Worm (Caenorhabditis elegans) whole organism, L1 larva: Measurements from ENCODE around the gene C54F6.17.
A peak's percentile ranks its signal among the peaks of the same experiment; 100 is the strongest.

Source experiments
- blmp-1 ChIP-seq: fragments of 150-350 bp; optimal IDR thresholded peaks from 2 replicates; lab custom pipeline; 2014; ENCODE audit warnings: missing biosample characterization, missing genetic modification characterization
- ceh-82 ChIP-seq, 3 experiments: fragments of 150-350 bp in 1 of 3; sonication (generic microtip) in 2 of 3; optimal IDR thresholded peaks; 2 replicates each; lab custom pipeline; 2014 to 2017; ENCODE audit warnings: missing biosample characterization in 3 of 3, missing genetic modification characterization in 3 of 3
- ceh-88 ChIP-seq: fragments of 200-800 bp; sonication (Bioruptor generic); IDR thresholded peaks from 2 replicates; pipeline ENCODE4 v1.3.6; 2022; ENCODE audit warnings: missing genetic modification characterization, missing compliant biosample characterization
- ces-1 ChIP-seq: fragments of 150-350 bp; optimal IDR thresholded peaks from 2 replicates; lab custom pipeline; 2014; ENCODE audit warnings: missing biosample characterization, missing genetic modification reagents, missing genetic modification characterization
- dpl-1 ChIP-seq, 3 experiments: fragments of 150-350 bp in 2 of 3; sonication (generic microtip) in 1 of 3; optimal IDR thresholded peaks; 2 replicates each; lab custom pipeline; 2014 to 2017; ENCODE audit warnings: missing biosample characterization in 3 of 3, missing genetic modification characterization in 3 of 3, missing genetic modification reagents in 3 of 3
- dsc-1 ChIP-seq: sonication (generic microtip); optimal IDR thresholded peaks from 2 replicates; lab custom pipeline; 2016; ENCODE audit warnings: mild to moderate bottlenecking, missing genetic modification characterization, missing compliant biosample characterization
- efl-1 ChIP-seq, 4 experiments: fragments of 150-350 bp; optimal IDR thresholded peaks in 3 of 4; peaks in 1 of 4; 1 replicate in 1 of 4; 2 replicates in 3 of 4; lab custom pipeline; 2014; ENCODE audit warnings: missing biosample characterization in 2 of 4, missing genetic modification characterization in 2 of 4, missing genetic modification reagents in 2 of 4
- efl-3 ChIP-seq: fragments of 200-800 bp; sonication (Bioruptor generic); optimal IDR thresholded peaks from 2 replicates; lab custom pipeline; 2018; ENCODE audit warnings: mild to moderate bottlenecking, missing genetic modification characterization, missing compliant biosample characterization
- egl-13 ChIP-seq: sonication (generic microtip); optimal IDR thresholded peaks from 2 replicates; lab custom pipeline; 2016; ENCODE audit warnings: missing genotype, missing genetic modification reagents, missing genetic modification characterization, missing compliant biosample characterization
- elt-3 ChIP-seq, 6 experiments: fragments of 150-350 bp in 1 of 6; sonication (generic microtip); optimal IDR thresholded peaks; 2 replicates each; lab custom pipeline; 2017 to 2018; ENCODE audit warnings: missing biosample characterization in 6 of 6, missing genetic modification characterization in 6 of 6, inconsistent platforms in 1 of 6
- ets-5 ChIP-seq: fragments of 200-800 bp; sonication (Bioruptor generic); IDR thresholded peaks from 2 replicates; pipeline ENCODE4 v1.3.6; 2022; ENCODE audit warnings: missing genetic modification characterization, missing compliant biosample characterization
- fkh-4 ChIP-seq: sonication (generic microtip); optimal IDR thresholded peaks from 2 replicates; lab custom pipeline; 2016; ENCODE audit warnings: missing compliant biosample characterization, missing genetic modification characterization, borderline replicate concordance
- grh-1 ChIP-seq: fragments of 200-800 bp; sonication (Bioruptor generic); IDR thresholded peaks from 2 replicates; pipeline ENCODE4 v1.3.6; 2022; ENCODE audit warnings: missing genetic modification reagents, missing genetic modification characterization, missing compliant biosample characterization
- hlh-17 ChIP-seq: fragments of 200-800 bp; sonication (Bioruptor generic); optimal IDR thresholded peaks from 2 replicates; lab custom pipeline; 2018; ENCODE audit warnings: missing genetic modification characterization, mild to moderate bottlenecking, missing compliant biosample characterization, moderate library complexity, borderline replicate concordance
- isw-1 ChIP-seq: fragments of 200-800 bp; sonication (Bioruptor generic); IDR thresholded peaks from 2 replicates; pipeline ENCODE4 v1.3.6; 2022; ENCODE audit warnings: missing genetic modification characterization, missing compliant biosample characterization
- lin-14 ChIP-seq: fragments of 200-800 bp; sonication (Bioruptor generic); optimal IDR thresholded peaks from 2 replicates; lab custom pipeline; 2018; ENCODE audit warnings: mild to moderate bottlenecking, missing genetic modification characterization, moderate library complexity, missing compliant biosample characterization
- lin-15B ChIP-seq: fragments of 150-350 bp; sonication (generic microtip); optimal IDR thresholded peaks from 3 replicates; lab custom pipeline; 2014; ENCODE audit warnings: missing biosample characterization, missing genetic modification characterization
- lin-39 ChIP-seq: fragments of 150-350 bp; optimal IDR thresholded peaks from 2 replicates; lab custom pipeline; 2014; ENCODE audit warnings: missing biosample characterization, missing genetic modification reagents, missing genetic modification characterization
- nhr-11 ChIP-seq: fragments of 150-350 bp; optimal IDR thresholded peaks from 2 replicates; lab custom pipeline; 2014; ENCODE audit warnings: missing biosample characterization, missing genetic modification characterization
- nhr-19 ChIP-seq: fragments of 200-800 bp; sonication (Bioruptor generic); conservative IDR thresholded peaks from 2 replicates; pipeline ENCODE4 v1.3.6; 2022; ENCODE audit warnings: missing genetic modification characterization, missing compliant biosample characterization
- nhr-20 ChIP-seq: sonication (generic microtip); optimal IDR thresholded peaks from 2 replicates; lab custom pipeline; 2016; ENCODE audit warnings: mild to moderate bottlenecking, missing genetic modification characterization, missing compliant biosample characterization
- nhr-28 ChIP-seq: fragments of 150-350 bp; optimal IDR thresholded peaks from 2 replicates; lab custom pipeline; 2014; ENCODE audit warnings: missing biosample characterization, missing genetic modification characterization
- nhr-47 ChIP-seq: sonication (generic microtip); optimal IDR thresholded peaks from 2 replicates; lab custom pipeline; 2016; ENCODE audit warnings: mild to moderate bottlenecking, missing genetic modification characterization, moderate library complexity, missing compliant biosample characterization
- nhr-71 ChIP-seq: sonication (generic microtip); optimal IDR thresholded peaks from 2 replicates; lab custom pipeline; 2016; ENCODE audit warnings: mild to moderate bottlenecking, missing genetic modification characterization, moderate library complexity, missing compliant biosample characterization
- nhr-77 ChIP-seq: fragments of 150-350 bp; optimal IDR thresholded peaks from 2 replicates; lab custom pipeline; 2014; ENCODE audit warnings: missing biosample characterization, missing genetic modification characterization
- nhr-85 ChIP-seq: sonication (generic microtip); peaks from one replicate; lab custom pipeline; 2016; ENCODE audit warnings: missing genetic modification characterization, inconsistent platforms, missing compliant biosample characterization
- pag-3 ChIP-seq: sonication (generic microtip); optimal IDR thresholded peaks from 2 replicates; lab custom pipeline; 2017; ENCODE audit warnings: missing genetic modification characterization, mild to moderate bottlenecking, missing compliant biosample characterization, antibody characterized with exemption, borderline replicate concordance; ENCODE audit not compliant: insufficient read depth
- pqm-1 ChIP-seq: sonication (generic microtip); optimal IDR thresholded peaks from 3 replicates; lab custom pipeline; 2017; ENCODE audit warnings: missing biosample characterization, missing genetic modification characterization
- rnt-1 ChIP-seq: sonication (generic microtip); optimal IDR thresholded peaks from 2 replicates; lab custom pipeline; 2016; ENCODE audit warnings: mild to moderate bottlenecking, missing genetic modification characterization, moderate library complexity, missing compliant biosample characterization
- skn-1 ChIP-seq: fragments of 150-350 bp; optimal IDR thresholded peaks from 2 replicates; lab custom pipeline; 2014; ENCODE audit warnings: missing biosample characterization, missing genetic modification characterization
- snpc-4 ChIP-seq: fragments of 150-350 bp; optimal IDR thresholded peaks from 2 replicates; lab custom pipeline; 2014; ENCODE audit warnings: missing biosample characterization, missing genetic modification characterization
- sptf-1 ChIP-seq: fragments of 150-350 bp; optimal IDR thresholded peaks from 2 replicates; lab custom pipeline; 2014; ENCODE audit warnings: missing biosample characterization, missing genetic modification characterization
- swsn-7 ChIP-seq: sonication (generic microtip); optimal IDR thresholded peaks from 2 replicates; lab custom pipeline; 2016; ENCODE audit warnings: missing genetic modification characterization, missing compliant biosample characterization
- tlp-1 ChIP-seq: fragments of 150-350 bp; optimal IDR thresholded peaks from 2 replicates; lab custom pipeline; 2014; ENCODE audit warnings: missing biosample characterization, missing genetic modification characterization
- unc-62 ChIP-seq: fragments of 150-350 bp; optimal IDR thresholded peaks from 2 replicates; lab custom pipeline; 2014; ENCODE audit warnings: missing biosample characterization, missing genetic modification reagents, missing genetic modification characterization
- unc-98 ChIP-seq: fragments of 200-800 bp; sonication (Bioruptor generic); IDR thresholded peaks from 2 replicates; pipeline ENCODE4 v1.3.6; 2022; ENCODE audit warnings: missing genetic modification characterization, missing compliant biosample characterization
- vab-15 ChIP-seq: sonication (generic microtip); optimal IDR thresholded peaks from 2 replicates; lab custom pipeline; 2017; ENCODE audit warnings: missing genotype, mild to moderate bottlenecking, missing genetic modification characterization, missing compliant biosample characterization
- xbp-1 ChIP-seq: sonication (generic microtip); optimal IDR thresholded peaks from 2 replicates; lab custom pipeline; 2016; ENCODE audit warnings: missing genetic modification characterization, missing compliant biosample characterization
- zag-1 ChIP-seq: fragments of 150-350 bp; optimal IDR thresholded peaks from 2 replicates; lab custom pipeline; 2014; ENCODE audit warnings: missing biosample characterization, missing genetic modification characterization

C54F6.17 gene

DNA sequence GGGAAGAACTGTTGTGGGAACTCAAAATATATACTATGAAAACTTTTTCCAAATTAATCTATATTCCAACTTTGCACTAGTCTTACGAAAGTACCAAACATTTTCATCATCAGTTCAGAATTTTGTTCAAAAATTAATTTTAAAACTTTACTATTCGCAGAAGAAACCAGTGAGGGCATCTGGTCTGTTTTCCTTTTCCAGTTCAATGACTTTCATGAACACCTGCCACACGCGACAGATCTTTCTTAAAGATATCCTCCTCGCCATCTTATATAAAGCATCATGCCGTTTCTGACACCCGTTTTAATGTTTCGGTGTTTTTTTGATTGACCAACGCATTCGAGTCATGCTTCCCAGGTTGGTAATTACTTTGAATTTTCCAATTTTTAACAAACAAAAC is 5.7 kb downstream of the C54F6.17 start, which contains the start of gene C54F6.3:
TSS of gene C54F6.3 (plus strand) at position 301 of the 400 bp plus-strand sequence.
- no peak for TF ChIP-seq dsc-1
- no peak for TF ChIP-seq isw-1 (GFP tag; lab: Robert Waterston, UW)
- no peak for TF ChIP-seq efl-1 (optimal IDR thresholded peaks at IDR 0.05; lab: Kevin White, UChicago)
- TF ChIP-seq efl-1 (GFP tag; optimal IDR thresholded peaks at IDR 0.05 in 1 of 2; lab: Kevin White, UChicago) = peak in 1 of 2 experiments; percentile 50

DNA sequence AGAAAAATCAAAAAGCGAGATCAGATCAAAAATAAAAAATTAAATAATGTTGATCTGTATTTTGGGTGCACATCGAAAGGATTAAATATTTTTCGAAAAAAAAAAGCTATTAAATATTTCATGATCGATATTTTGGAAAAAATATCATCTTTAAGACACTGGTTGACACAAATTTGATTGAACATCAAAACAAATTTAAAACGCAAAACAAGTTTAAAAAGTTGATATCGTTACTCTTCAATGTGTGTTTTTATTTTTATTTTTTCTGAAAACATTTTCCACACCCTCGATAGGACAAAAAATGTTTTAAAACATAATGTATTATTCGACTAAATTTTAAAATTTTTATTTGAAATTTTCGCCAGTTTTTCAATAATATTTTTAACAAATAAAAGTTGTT is 10.8 kb downstream of the C54F6.17 start, which contains the start of gene C54F6.12:
TSS of gene C54F6.12 (minus strand) at position 101 of the 400 bp plus-strand sequence.
- TF ChIP-seq fkh-4 (no peak), pag-3 (tag; lab: Kevin White, UChicago) (no peak), skn-1 (tag; lab: Kevin White, UChicago) (no peak), xbp-1 (tag; lab: Kevin White, UChicago) (no peak), efl-3 (GFP tag; lab: Kevin White, UChicago) (no peak), efl-1 (optimal IDR thresholded peaks at IDR 0.05; lab: Kevin White, UChicago) (no peak), efl-1 (GFP tag; optimal IDR thresholded peaks at IDR 0.05 in 1 of 2; lab: Kevin White, UChicago) (no peak), unc-98 (GFP tag; lab: Robert Waterston, UW) (no peak), lin-15B (tag; lab: Kevin White, UChicago) (no peak), elt-3 (tag; optimal IDR thresholded peaks at IDR 0.05; lab: Kevin White, UChicago) (no peak), ets-5 (GFP tag; lab: Robert Waterston, UW) (no peak), rnt-1 (no peak)

DNA sequence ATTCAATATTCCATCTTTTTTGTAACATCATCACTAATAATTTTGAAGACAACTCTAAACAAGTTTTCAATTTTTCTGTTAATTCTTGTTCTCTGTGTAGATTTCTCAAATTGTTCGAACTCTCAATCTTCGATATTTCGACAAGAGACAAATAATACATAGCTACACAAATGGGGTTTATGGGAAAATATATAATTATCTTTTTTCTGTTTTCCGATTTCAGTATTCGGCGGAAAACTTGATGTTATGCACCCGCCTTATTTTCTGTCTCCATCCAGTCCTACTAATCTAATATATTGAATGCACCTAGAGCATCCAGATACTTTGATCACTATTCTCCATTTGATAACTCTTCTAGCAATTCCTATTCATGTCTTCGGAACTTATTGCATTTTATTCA is 11.8 kb downstream of the C54F6.17 start, which contains the start of gene srh-268:
TSS of gene srh-268 (plus strand) at position 301 of the 400 bp plus-strand sequence.
- no peak for TF ChIP-seq swsn-7 (tag; lab: Kevin White, UChicago)
- no peak for TF ChIP-seq ces-1 (GFP tag; lab: Kevin White, UChicago)
- no peak for TF ChIP-seq lin-15B (tag; lab: Kevin White, UChicago)

ce11 chrV:7543728-7544127 is 16.5 kb downstream of the C54F6.17 start:
- TF ChIP-seq blmp-1 (tag; lab: Kevin White, UChicago) (peak; percentile 10), dpl-1 (GFP tag; optimal IDR thresholded peaks at IDR 0.05; lab: Kevin White, UChicago) (no peak), lin-39 (tag; lab: Kevin White, UChicago) (no peak)

- TF ChIP-seq nhr-85 (tag; lab: Kevin White, UChicago) (no peak), grh-1 (no peak), pqm-1 (tag; lab: Kevin White, UChicago) (no peak), fkh-4 (no peak), nhr-20 (no peak), unc-62 (no peak), ces-1 (GFP tag; lab: Kevin White, UChicago) (no peak), sptf-1 (no peak), nhr-11 (no peak), egl-13 (tag; lab: Kevin White, UChicago) (no peak), nhr-71 (no peak), rnt-1 (no peak), hlh-17 (no peak)
Measured at ce11 chrV:7545187-7545586, 17.9 kb downstream of the C54F6.17 start, which contains the start of the genes C54F6.19 and nhx-3. C54F6.19 (plus strand) TSS chrV:7545487. nhx-3 (minus strand) TSS chrV:7545523.

- no peak for TF ChIP-seq isw-1 (GFP tag; lab: Robert Waterston, UW)
- no peak for TF ChIP-seq vab-15 (tag; lab: Kevin White, UChicago)
- TF ChIP-seq snpc-4 = no peak
- TF ChIP-seq ceh-82 (tag; optimal IDR thresholded peaks at IDR 0.05; lab: Kevin White, UChicago) = no peak
- no peak for TF ChIP-seq ets-5 (GFP tag; lab: Robert Waterston, UW)
- TF ChIP-seq nhr-47 (tag; lab: Kevin White, UChicago) = no peak
- TF ChIP-seq nhr-28 (tag; lab: Kevin White, UChicago) = no peak
- TF ChIP-seq lin-14 = no peak
- no peak for TF ChIP-seq tlp-1 (tag; lab: Kevin White, UChicago)
- TF ChIP-seq nhr-19 (GFP tag; lab: Robert Waterston, UW) = no peak
- TF ChIP-seq nhr-77 (tag; lab: Kevin White, UChicago) = no peak
- TF ChIP-seq nhr-85 (tag; lab: Kevin White, UChicago) = no peak
- TF ChIP-seq swsn-7 (tag; lab: Kevin White, UChicago) = no peak
- no peak for TF ChIP-seq ceh-88 (GFP tag; lab: Robert Waterston, UW)
- no peak for TF ChIP-seq zag-1 (tag; lab: Kevin White, UChicago)
- TF ChIP-seq, all 84 proteins: peak for 0
Measured at ce11 chrV:7547479-7547878, 20.2 kb downstream of the C54F6.17 start, which contains the start of gene ftn-1. ftn-1 (minus strand) TSS chrV:7547579.
